Worm (Caenorhabditis elegans) whole organism, L4/young adult: ENCODE data around the gene T10F2.5.

Experiments used
- W03F9.2 ChIP-seq: fragments of 150-350 bp; optimal IDR thresholded peaks from 2 replicates; lab custom pipeline; 2014; ENCODE audit warnings: missing biosample characterization, missing genetic modification characterization
- dao-5 ChIP-seq: sonication (generic microtip); optimal IDR thresholded peaks from 2 replicates; lab custom pipeline; 2016; ENCODE audit warnings: missing genotype, missing genetic modification characterization, moderate library complexity, missing compliant biosample characterization
- him-1 ChIP-seq: sonication (generic microtip); optimal IDR thresholded peaks from 2 replicates; lab custom pipeline; 2016; ENCODE audit warnings: missing genotype, missing genetic modification reagents, missing genetic modification characterization, missing compliant biosample characterization

T10F2.5 gene

DNA sequence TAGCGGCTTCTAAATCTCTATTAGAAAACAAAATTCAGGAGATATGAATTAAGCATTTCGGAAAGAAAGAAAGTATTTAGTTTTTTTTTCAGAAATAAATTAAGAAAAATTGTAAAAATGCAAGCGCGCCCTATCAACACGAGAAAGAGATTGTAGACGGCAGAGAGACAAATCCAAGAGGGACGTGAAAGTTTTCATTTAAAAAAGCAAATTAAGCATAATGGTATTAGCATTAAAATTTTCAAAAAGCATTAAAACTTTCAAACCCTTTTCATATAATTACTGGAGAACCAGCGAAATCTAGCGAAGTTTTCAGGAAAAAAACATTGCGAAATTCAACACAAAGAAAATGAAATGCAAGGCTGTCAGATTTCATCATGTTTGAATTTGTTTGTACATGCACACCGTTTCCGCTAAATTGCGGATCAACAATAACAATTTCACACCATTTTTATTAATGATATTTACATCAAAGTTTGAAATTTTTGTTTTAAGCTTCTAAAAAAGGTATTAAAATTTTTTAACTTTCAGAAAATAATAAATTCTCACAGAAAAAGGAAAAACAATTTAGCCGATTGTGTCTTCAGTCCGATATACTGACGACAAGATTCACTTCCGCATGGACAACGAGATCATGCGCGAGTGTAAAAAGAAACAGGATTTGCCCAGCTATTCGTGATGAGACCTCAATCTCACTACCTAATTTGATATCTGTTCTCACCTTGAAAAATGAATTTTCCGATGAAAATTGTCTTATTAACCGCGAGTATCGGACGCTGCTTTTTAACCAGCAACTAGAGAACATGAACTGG lies 3.6 kb upstream of the T10F2.5 start, which contains the start of gene gars-1:
Gene gars-1, minus strand, starts transcription at position 808 of the 812 bp plus-strand sequence.
- TF ChIP-seq dao-5 (tag; lab: Kevin White, UChicago) (no peak), W03F9.2 (tag; lab: Kevin White, UChicago) (peak; percentile 15)

DNA sequence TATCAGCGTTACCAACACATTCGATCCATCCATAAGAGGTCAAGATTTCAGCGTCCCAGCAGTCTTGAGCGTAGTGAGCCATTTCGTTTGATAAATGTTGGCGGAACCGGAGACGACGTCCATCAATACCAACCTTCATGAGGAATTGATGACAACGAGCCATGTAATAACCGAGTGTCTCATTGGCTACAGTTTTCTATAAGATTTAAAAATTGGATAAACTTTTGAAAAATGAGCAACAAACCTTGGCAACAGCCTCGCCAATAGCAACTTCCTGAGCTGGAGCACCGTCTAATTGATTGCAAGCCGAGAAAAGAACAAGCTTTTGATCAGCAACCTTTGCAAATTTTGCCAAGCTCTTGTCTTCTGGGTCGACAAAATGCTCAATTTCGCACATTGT lies 1.4 kb upstream of the T10F2.5 start:
- TF ChIP-seq him-1 (tag; lab: Kevin White, UChicago) (no peak), W03F9.2 (tag; lab: Kevin White, UChicago) (no peak), dao-5 (tag; lab: Kevin White, UChicago) (no peak)

DNA sequence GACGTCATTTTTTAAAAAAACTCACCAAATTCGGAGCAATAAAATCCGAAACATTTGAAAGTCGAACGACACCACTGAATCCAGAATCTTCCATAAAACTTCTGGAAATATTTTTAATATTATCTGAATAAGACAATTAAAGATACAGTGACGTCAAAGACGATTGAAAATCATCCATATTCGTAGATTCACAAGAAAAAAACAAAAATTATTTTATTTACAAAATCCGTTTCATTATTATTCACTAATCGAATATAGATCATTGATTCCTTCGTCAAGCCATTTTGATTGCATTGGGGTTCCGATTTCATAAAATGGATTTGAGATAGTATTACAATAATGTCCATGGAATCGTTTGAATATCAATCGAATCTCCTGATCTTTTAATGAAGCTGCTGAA lies 731 bp downstream of the T10F2.5 start, which contains the start of gene oxy-4:
Gene oxy-4, minus strand, starts transcription at position 101 of the 400 bp plus-strand sequence.
- TF ChIP-seq W03F9.2 (tag; lab: Kevin White, UChicago) (no peak), dao-5 (tag; lab: Kevin White, UChicago) (no peak), him-1 (tag; lab: Kevin White, UChicago) (no peak)

DNA sequence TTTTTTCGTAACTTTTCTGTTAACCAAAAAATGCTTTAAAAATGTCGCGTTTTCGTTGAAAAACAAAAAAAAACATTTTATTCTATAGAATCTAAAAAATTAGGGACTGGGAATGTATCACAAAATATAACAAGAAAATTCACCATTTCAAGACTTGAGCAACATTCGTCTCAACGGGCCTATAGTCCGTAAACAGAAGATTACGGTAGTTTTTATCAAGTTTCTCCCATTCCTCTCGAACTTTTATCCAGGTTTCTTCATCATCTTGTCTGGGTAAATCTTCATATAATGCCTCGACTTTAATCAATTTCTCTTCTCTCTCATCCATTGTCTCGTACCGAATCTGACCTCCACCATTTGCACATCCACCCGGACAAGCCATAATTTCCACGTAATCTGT lies 4.0 kb downstream of the T10F2.5 start:
- TF ChIP-seq him-1 (tag; lab: Kevin White, UChicago) (no peak), W03F9.2 (tag; lab: Kevin White, UChicago) (no peak), dao-5 (tag; lab: Kevin White, UChicago) (no peak)

- peak; percentile 77 for TF ChIP-seq W03F9.2 (tag; lab: Kevin White, UChicago)
- no peak for TF ChIP-seq him-1 (tag; lab: Kevin White, UChicago)
Observed at ce11 chrIII:5153137-5153536, 6.3 kb downstream of the T10F2.5 start, which contains the start of the genes rbm-42 and grwd-1. Gene rbm-42, minus strand, starts transcription at chrIII:5153229. Gene grwd-1, plus strand, starts transcription at chrIII:5153464.

- TF ChIP-seq him-1 (tag; lab: Kevin White, UChicago) = no peak
- TF ChIP-seq dao-5 (tag; lab: Kevin White, UChicago) = no peak
- no peak for TF ChIP-seq W03F9.2 (tag; lab: Kevin White, UChicago)
Observed at ce11 chrIII:5150980-5151379, 8.4 kb downstream of the T10F2.5 start.

ce11 chrIII:5150012-5150411 lies 9.4 kb downstream of the T10F2.5 start:
- TF ChIP-seq him-1 (tag; lab: Kevin White, UChicago) (no peak), W03F9.2 (tag; lab: Kevin White, UChicago) (no peak)

ce11 chrIII:5149478-5149877 lies 9.9 kb downstream of the T10F2.5 start, which contains the start of gene Y54H5A.2:
Gene Y54H5A.2, minus strand, starts transcription at chrIII:5149578.
- no peak for TF ChIP-seq dao-5 (tag; lab: Kevin White, UChicago)
- TF ChIP-seq him-1 (tag; lab: Kevin White, UChicago) = no peak
- TF ChIP-seq W03F9.2 (tag; lab: Kevin White, UChicago) = no peak

DNA sequence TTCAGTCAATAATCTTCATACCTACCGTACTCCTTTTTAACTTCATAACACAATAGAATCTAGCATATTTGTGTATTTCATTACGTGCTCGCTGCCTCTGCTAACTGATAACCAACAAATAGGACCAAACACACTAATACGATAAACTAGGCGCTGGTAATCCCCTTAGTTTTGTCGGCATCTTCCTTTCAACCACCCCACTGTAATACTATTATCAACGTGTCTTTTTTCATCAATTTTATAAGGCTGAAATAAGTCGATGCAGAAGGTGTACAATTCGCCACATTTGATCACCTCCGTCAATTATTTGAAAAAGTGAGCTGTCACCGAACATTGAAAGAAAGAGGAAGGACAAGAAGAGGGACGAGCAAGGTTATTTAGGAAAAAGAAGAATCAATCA lies 12.0 kb downstream of the T10F2.5 start:
- no peak for TF ChIP-seq dao-5 (tag; lab: Kevin White, UChicago)
- no peak for TF ChIP-seq W03F9.2 (tag; lab: Kevin White, UChicago)
- TF ChIP-seq him-1 (tag; lab: Kevin White, UChicago) = no peak

DNA sequence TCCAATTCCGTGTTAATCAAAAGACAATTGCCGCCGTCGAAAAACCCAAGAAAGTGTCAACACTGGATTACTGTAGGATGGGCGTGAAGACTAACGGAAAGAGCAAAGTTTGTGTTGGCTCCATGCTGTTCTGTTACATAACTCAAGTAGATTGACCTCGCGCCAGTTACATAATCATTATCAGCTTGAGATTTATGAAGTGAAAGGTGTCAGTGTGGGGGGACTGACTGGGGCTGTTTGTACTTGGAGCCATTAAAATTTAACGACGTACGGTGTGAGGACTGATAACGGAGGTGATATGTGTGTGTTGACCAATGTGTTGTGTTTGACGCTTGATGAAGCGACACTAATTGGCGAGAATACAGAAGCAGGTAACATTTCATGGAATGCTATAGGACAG lies 12.7 kb downstream of the T10F2.5 start:
- TF ChIP-seq him-1 (tag; lab: Kevin White, UChicago) = no peak
- no peak for TF ChIP-seq W03F9.2 (tag; lab: Kevin White, UChicago)
- TF ChIP-seq dao-5 (tag; lab: Kevin White, UChicago) = no peak

ce11 chrIII:5145874-5146273 lies 13.5 kb downstream of the T10F2.5 start:
- TF ChIP-seq him-1 (tag; lab: Kevin White, UChicago) (no peak), dao-5 (tag; lab: Kevin White, UChicago) (no peak), W03F9.2 (tag; lab: Kevin White, UChicago) (no peak)

DNA sequence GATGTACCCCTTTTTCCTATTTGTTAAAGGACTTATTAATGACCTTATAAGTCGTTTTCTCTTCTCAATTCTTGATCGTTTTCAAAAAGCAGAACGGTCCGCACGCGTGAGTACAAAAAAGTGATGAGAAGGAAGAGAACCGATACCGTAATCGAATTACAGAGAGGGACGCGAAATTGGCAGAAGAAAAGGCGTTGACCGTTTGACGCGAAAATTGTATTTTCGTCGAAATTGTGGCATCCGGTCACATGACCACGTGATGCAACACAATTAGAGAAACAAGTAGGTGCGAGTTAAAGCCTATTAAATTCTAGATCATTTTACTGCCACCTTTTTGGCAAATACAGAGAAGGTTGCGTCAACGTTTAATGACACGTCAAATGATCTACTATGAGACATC lies 15.2 kb downstream of the T10F2.5 start:
- no peak for TF ChIP-seq dao-5 (tag; lab: Kevin White, UChicago)
- TF ChIP-seq him-1 (tag; lab: Kevin White, UChicago) = no peak
- no peak for TF ChIP-seq W03F9.2 (tag; lab: Kevin White, UChicago)

ce11 chrIII:5143520-5143919 lies 15.9 kb downstream of the T10F2.5 start:
- TF ChIP-seq dao-5 (tag; lab: Kevin White, UChicago) (no peak), W03F9.2 (tag; lab: Kevin White, UChicago) (no peak), him-1 (tag; lab: Kevin White, UChicago) (no peak)

ce11 chrIII:5141935-5142334 lies 17.5 kb downstream of the T10F2.5 start:
- TF ChIP-seq W03F9.2 (tag; lab: Kevin White, UChicago) (no peak), dao-5 (tag; lab: Kevin White, UChicago) (no peak), him-1 (tag; lab: Kevin White, UChicago) (no peak)
